Worm (Caenorhabditis elegans): ENCODE results near the gene D1086.6.
A peak's percentile ranks its signal among the peaks of the same experiment; 100 is the strongest.

The D1086.6 gene

ce11 chrV:14098519-14098918 is 18.9 kb downstream of the D1086.6 start, which contains the start of the genes D1086.2 and D1086.1 (continued):
- peak in 1 of 2 experiments; percentile 2 for TF ChIP-seq lsy-2 (tag; optimal IDR thresholded peaks at IDR 0.05)
- TF ChIP-seq mep-1 (tag; optimal IDR thresholded peaks at IDR 0.05), result no peak
- TF ChIP-seq pqm-1 (tag; optimal IDR thresholded peaks at IDR 0.05), result no peak
- TF ChIP-seq ceh-88 (GFP tag; IDR thresholded peaks at IDR 0.05), result no peak
- TF ChIP-seq ceh-63 (GFP tag; optimal IDR thresholded peaks at IDR 0.05), result no peak
- no peak for TF ChIP-seq ztf-11 (tag; optimal IDR thresholded peaks at IDR 0.05)
- TF ChIP-seq nhr-47 (tag; optimal IDR thresholded peaks at IDR 0.05), result no peak

- TF ChIP-seq sptf-1 (tag; optimal IDR thresholded peaks at IDR 0.05) (no peak), tbx-2 (tag; optimal IDR thresholded peaks at IDR 0.05) (no peak), rnt-1 (tag; optimal IDR thresholded peaks at IDR 0.05) (peak; percentile 25), lin-14 (GFP tag; optimal IDR thresholded peaks at IDR 0.05) (peak; percentile 48), vab-15 (tag; optimal IDR thresholded peaks at IDR 0.05) (no peak)
Observed at ce11 chrV:14100886-14101285, 21.3 kb downstream of the D1086.6 start, which contains the start of gene D1086.12. Gene D1086.12, plus strand, starts transcription at chrV:14101186.

DNA sequence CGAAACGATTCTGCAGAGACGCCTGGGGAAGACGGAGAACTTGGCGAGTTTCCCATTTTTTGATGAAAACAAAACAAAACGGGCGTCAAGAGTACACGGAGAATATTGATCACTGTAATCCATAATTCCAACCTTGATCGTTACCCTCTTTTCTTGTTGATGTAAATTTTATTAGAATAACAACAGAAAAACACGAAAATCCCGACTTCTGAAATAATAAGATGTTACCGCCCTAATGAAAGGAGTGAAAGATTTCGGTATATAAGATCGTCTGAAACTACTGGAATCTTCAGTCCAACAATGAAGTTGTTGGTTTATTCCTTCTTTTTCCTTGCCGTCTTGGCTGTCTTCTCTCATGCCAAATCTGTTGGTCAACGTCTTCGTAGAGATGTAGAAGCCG is 24.4 kb downstream of the D1086.6 start, which contains the start of gene D1086.9:
Gene D1086.9, plus strand, starts transcription at position 301 of the 400 bp plus-strand sequence.
- TF ChIP-seq alr-1 (tag; optimal IDR thresholded peaks at IDR 0.05; ENCODE audit: borderline replicate concordance) (no peak), mef-2 (tag; optimal IDR thresholded peaks at IDR 0.05) (no peak), egl-13 (tag; optimal IDR thresholded peaks at IDR 0.05) (no peak), rnt-1 (tag; optimal IDR thresholded peaks at IDR 0.05) (no peak), dpl-1 (GFP tag; optimal IDR thresholded peaks at IDR 0.05) (no peak), dsc-1 (tag; optimal IDR thresholded peaks at IDR 0.05) (no peak)

ce11 chrV:14107511-14107910 is 27.9 kb downstream of the D1086.6 start, which contains the start of gene H39E23.3:
Gene H39E23.3, plus strand, starts transcription at chrV:14107811.
- TF ChIP-seq mab-9 (GFP tag; IDR thresholded peaks at IDR 0.05) (no peak), fkh-8 (tag; optimal IDR thresholded peaks at IDR 0.05) (no peak), snu-23 (GFP tag; optimal IDR thresholded peaks at IDR 0.05) (no peak), blmp-1 (tag; optimal IDR thresholded peaks at IDR 0.05) (no peak), ceh-63 (GFP tag; optimal IDR thresholded peaks at IDR 0.05) (no peak), rnt-1 (tag; optimal IDR thresholded peaks at IDR 0.05) (no peak), nhr-71 (tag; optimal IDR thresholded peaks at IDR 0.05) (no peak), dsc-1 (tag; optimal IDR thresholded peaks at IDR 0.05) (no peak), fos-1 (tag; optimal IDR thresholded peaks at IDR 0.05) (no peak), ama-1 (optimal IDR thresholded peaks at IDR 0.05) (no peak)

DNA sequence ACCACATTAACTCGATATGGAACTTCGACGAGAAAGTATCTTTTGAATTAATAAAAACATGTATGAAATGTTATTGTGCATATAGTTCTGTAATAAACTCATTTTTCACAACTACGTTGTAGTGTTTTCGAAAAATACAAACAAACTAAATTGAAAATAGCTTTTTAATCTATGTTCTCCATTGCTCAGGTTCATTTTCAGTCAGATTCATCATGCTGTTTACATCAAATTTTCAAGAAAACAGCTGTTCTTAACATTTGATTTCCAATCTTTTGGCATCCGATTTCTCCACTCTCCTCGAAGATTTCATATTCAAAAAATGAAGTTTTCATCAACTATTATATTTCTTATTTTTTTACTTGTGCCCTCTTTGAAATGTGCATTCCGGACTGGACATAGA is 30.4 kb downstream of the D1086.6 start, which contains the start of gene H39E23.2:
Gene H39E23.2, plus strand, starts transcription at position 301 of the 400 bp plus-strand sequence.
- TF ChIP-seq zag-1 (tag; optimal IDR thresholded peaks at IDR 0.05) (no peak), F16B12.6 (tag; optimal IDR thresholded peaks at IDR 0.05) (no peak), grh-1 (GFP tag; IDR thresholded peaks at IDR 0.05) (no peak), nhr-20 (tag; optimal IDR thresholded peaks at IDR 0.05) (no peak), fkh-10 (GFP tag; optimal IDR thresholded peaks at IDR 0.05) (no peak), ztf-11 (tag; optimal IDR thresholded peaks at IDR 0.05) (no peak), blmp-1 (tag; optimal IDR thresholded peaks at IDR 0.05) (no peak), snu-23 (GFP tag; optimal IDR thresholded peaks at IDR 0.05) (no peak), jun-1 (tag; optimal IDR thresholded peaks at IDR 0.05) (no peak), unc-130 (tag; optimal IDR thresholded peaks at IDR 0.05) (no peak), ces-1 (GFP tag; optimal IDR thresholded peaks at IDR 0.05) (no peak), isw-1 (GFP tag; IDR thresholded peaks at IDR 0.05) (no peak), ceh-88 (GFP tag; IDR thresholded peaks at IDR 0.05) (no peak), fkh-8 (tag; optimal IDR thresholded peaks at IDR 0.05) (no peak), nhr-47 (tag; optimal IDR thresholded peaks at IDR 0.05) (no peak), dpl-1 (GFP tag; optimal IDR thresholded peaks at IDR 0.05) (no peak), mep-1 (tag; optimal IDR thresholded peaks at IDR 0.05) (no peak), vab-15 (tag; optimal IDR thresholded peaks at IDR 0.05) (no peak)
